Worm (Caenorhabditis elegans) whole organism, early embryonic: ENCODE data around the gene str-247.

ENCODE experiments used
- B0310.2 ChIP-seq: sonication (generic microtip); optimal IDR thresholded peaks from 2 replicates; lab custom pipeline; 2016; ENCODE audit warnings: mild to moderate bottlenecking, missing genetic modification characterization, missing compliant biosample characterization
- F13C5.2 ChIP-seq: sonication (generic microtip); optimal IDR thresholded peaks from 2 replicates; lab custom pipeline; 2017; ENCODE audit warnings: mild to moderate bottlenecking, missing genetic modification characterization, inconsistent platforms, missing compliant biosample characterization
- aly-1 ChIP-seq: sonication (generic microtip); optimal IDR thresholded peaks from 2 replicates; lab custom pipeline; 2016; ENCODE audit warnings: missing genetic modification characterization, missing compliant biosample characterization
- ama-1 ChIP-seq: fragments of 150-350 bp; optimal IDR thresholded peaks from 2 replicates; lab custom pipeline; 2014
- ceh-13 ChIP-seq: fragments of 200-800 bp; sonication (Bioruptor generic); optimal IDR thresholded peaks from 2 replicates; lab custom pipeline; 2018; ENCODE audit warnings: mild to moderate bottlenecking, missing genetic modification characterization, missing compliant biosample characterization
- ceh-36 ChIP-seq: sonication (generic microtip); optimal IDR thresholded peaks from 2 replicates; lab custom pipeline; 2016; ENCODE audit warnings: missing genetic modification characterization, inconsistent platforms, missing compliant biosample characterization
- ets-7 ChIP-seq: sonication (generic microtip); optimal IDR thresholded peaks from 2 replicates; lab custom pipeline; 2016; ENCODE audit warnings: missing genotype, missing genetic modification characterization, missing compliant biosample characterization
- flt-1 ChIP-seq: fragments of 200-800 bp; sonication (Bioruptor generic); IDR thresholded peaks from 2 replicates; pipeline ENCODE4 v1.3.6; 2022; ENCODE audit warnings: missing genetic modification characterization, missing compliant biosample characterization
- hmbx-1 ChIP-seq: sonication (generic microtip); optimal IDR thresholded peaks from 2 replicates; lab custom pipeline; 2016; ENCODE audit warnings: mild to moderate bottlenecking, missing genetic modification characterization, missing compliant biosample characterization
- hmg-4 ChIP-seq: fragments of 200-800 bp; sonication (Bioruptor generic); optimal IDR thresholded peaks from 2 replicates; lab custom pipeline; 2018; ENCODE audit warnings: mild to moderate bottlenecking, missing genetic modification characterization, missing compliant biosample characterization
- hnd-1 ChIP-seq: sonication (generic microtip); optimal IDR thresholded peaks from 2 replicates; lab custom pipeline; 2016; ENCODE audit warnings: missing genetic modification characterization, missing compliant biosample characterization
- pes-1 ChIP-seq: fragments of 200-800 bp; sonication (Bioruptor generic); IDR thresholded peaks from 2 replicates; pipeline ENCODE4 v1.3.6; 2022; ENCODE audit warnings: missing genetic modification reagents, missing genetic modification characterization, missing compliant biosample characterization
- scrt-1 ChIP-seq: fragments of 200-800 bp; sonication (Bioruptor generic); IDR thresholded peaks from 2 replicates; pipeline ENCODE4 v1.3.6; 2022; ENCODE audit warnings: missing genetic modification characterization, missing compliant biosample characterization
- sea-1 ChIP-seq: fragments of 200-800 bp; sonication (Bioruptor generic); conservative IDR thresholded peaks from 2 replicates; pipeline ENCODE4 v1.3.6; 2022; ENCODE audit warnings: missing genetic modification characterization, missing compliant biosample characterization
- tbx-11 ChIP-seq: fragments of 200-800 bp; sonication (Bioruptor generic); IDR thresholded peaks from 2 replicates; pipeline ENCODE4 v1.3.6; 2022; ENCODE audit warnings: missing genetic modification characterization, missing compliant biosample characterization
- tbx-37 ChIP-seq: fragments of 200-800 bp; sonication (Bioruptor generic); conservative IDR thresholded peaks from 2 replicates; pipeline ENCODE4 v1.3.6; 2022; ENCODE audit warnings: missing genetic modification reagents, missing genetic modification characterization, missing compliant biosample characterization
- tra-4 ChIP-seq: sonication (generic microtip); optimal IDR thresholded peaks from 2 replicates; lab custom pipeline; 2017; ENCODE audit warnings: missing genetic modification characterization, missing compliant biosample characterization

str-247 gene

ce11 chrV:3938789-3939188 lies 15.1 kb upstream of the str-247 start, which contains the start of gene cyp-35B1:
Gene cyp-35B1 (plus strand): TSS chrV:3939032.
- TF ChIP-seq sea-1 (GFP tag; lab: Robert Waterston, UW), result no peak
- TF ChIP-seq tbx-37 (GFP tag; lab: Robert Waterston, UW), result no peak
- TF ChIP-seq tra-4 (tag; lab: Kevin White, UChicago), result no peak
- TF ChIP-seq flt-1 (GFP tag; lab: Robert Waterston, UW), result no peak
- TF ChIP-seq hmg-4 (GFP tag; lab: Kevin White, UChicago), result no peak
- no peak for TF ChIP-seq B0310.2
- TF ChIP-seq hnd-1, result no peak
- no peak for TF ChIP-seq F13C5.2 (tag; lab: Kevin White, UChicago)
- TF ChIP-seq ceh-36, result no peak
- TF ChIP-seq ama-1, result no peak
- no peak for TF ChIP-seq aly-1 (tag; lab: Kevin White, UChicago)
- no peak for TF ChIP-seq tbx-11 (GFP tag; lab: Robert Waterston, UW)
- no peak for TF ChIP-seq scrt-1 (GFP tag; lab: Robert Waterston, UW)

DNA sequence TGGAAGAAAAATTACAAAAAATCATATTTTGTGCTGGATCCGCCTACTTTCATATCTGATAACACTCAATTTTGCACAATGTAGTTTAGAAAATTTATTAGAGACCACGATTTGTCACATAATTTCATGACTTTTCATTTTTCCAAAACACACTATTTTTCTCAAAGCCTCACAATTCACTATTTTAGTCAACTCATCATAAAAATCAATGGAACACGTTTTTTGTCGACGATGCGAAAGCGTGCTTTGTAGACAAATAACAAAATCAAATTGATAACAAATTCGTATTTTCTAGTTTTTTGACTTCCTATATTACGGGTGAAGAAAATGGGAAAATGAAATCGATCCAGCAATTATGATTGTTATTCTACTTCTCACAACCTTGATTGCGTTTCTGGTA lies 12.0 kb upstream of the str-247 start, which contains the start of gene cyp-35B2:
cyp-35B2 (plus strand) TSS at position 301 of the 400 bp plus-strand sequence.
- no peak for TF ChIP-seq hmg-4 (GFP tag; lab: Kevin White, UChicago)
- no peak for TF ChIP-seq B0310.2
- no peak for TF ChIP-seq sea-1 (GFP tag; lab: Robert Waterston, UW)
- no peak for TF ChIP-seq tra-4 (tag; lab: Kevin White, UChicago)
- no peak for TF ChIP-seq tbx-37 (GFP tag; lab: Robert Waterston, UW)
- TF ChIP-seq scrt-1 (GFP tag; lab: Robert Waterston, UW), result no peak
- TF ChIP-seq ceh-36, result no peak
- no peak for TF ChIP-seq flt-1 (GFP tag; lab: Robert Waterston, UW)
- TF ChIP-seq hnd-1, result no peak
- TF ChIP-seq aly-1 (tag; lab: Kevin White, UChicago), result no peak
- TF ChIP-seq hmbx-1 (tag; lab: Kevin White, UChicago), result no peak
- TF ChIP-seq ama-1, result no peak
- TF ChIP-seq pes-1 (GFP tag; lab: Robert Waterston, UW), result no peak
- no peak for TF ChIP-seq tbx-11 (GFP tag; lab: Robert Waterston, UW)

DNA sequence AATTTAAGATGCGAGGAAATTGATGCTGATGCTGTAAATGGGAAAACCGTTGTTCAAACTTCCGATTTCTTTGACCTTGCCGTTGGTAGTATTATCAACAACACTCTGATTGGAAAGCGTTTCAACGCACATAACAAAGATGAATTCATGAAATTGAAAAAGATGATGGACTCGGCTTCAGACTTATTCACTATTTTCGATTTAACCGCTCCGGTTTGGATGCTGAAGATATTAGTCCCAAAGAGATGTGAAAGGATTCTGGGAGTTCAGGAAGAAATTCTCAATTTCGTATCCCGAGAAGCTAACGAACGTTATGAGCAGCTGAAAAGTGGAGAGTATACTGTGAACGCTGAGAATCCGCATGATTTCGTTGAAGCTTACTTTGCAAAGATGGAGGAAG lies 10.5 kb upstream of the str-247 start:
- TF ChIP-seq aly-1 (tag; lab: Kevin White, UChicago), result no peak
- no peak for TF ChIP-seq ets-7
- TF ChIP-seq flt-1 (GFP tag; lab: Robert Waterston, UW), result no peak
- TF ChIP-seq hmg-4 (GFP tag; lab: Kevin White, UChicago), result no peak
- no peak for TF ChIP-seq hnd-1
- no peak for TF ChIP-seq pes-1 (GFP tag; lab: Robert Waterston, UW)
- no peak for TF ChIP-seq F13C5.2 (tag; lab: Kevin White, UChicago)
- TF ChIP-seq scrt-1 (GFP tag; lab: Robert Waterston, UW), result no peak
- TF ChIP-seq ama-1, result no peak
- TF ChIP-seq hmbx-1 (tag; lab: Kevin White, UChicago), result no peak
- TF ChIP-seq B0310.2, result no peak
- no peak for TF ChIP-seq ceh-36
- TF ChIP-seq sea-1 (GFP tag; lab: Robert Waterston, UW), result no peak

ce11 chrV:3945053-3945452 lies 8.8 kb upstream of the str-247 start, which contains the start of gene cyp-35B3:
Gene cyp-35B3 (plus strand): TSS chrV:3945353.
- TF ChIP-seq hmg-4 (GFP tag; lab: Kevin White, UChicago) (no peak), B0310.2 (no peak), scrt-1 (GFP tag; lab: Robert Waterston, UW) (no peak), tra-4 (tag; lab: Kevin White, UChicago) (no peak), ceh-13 (GFP tag; lab: Kevin White, UChicago) (no peak), ceh-36 (no peak), ets-7 (no peak), pes-1 (GFP tag; lab: Robert Waterston, UW) (no peak), flt-1 (GFP tag; lab: Robert Waterston, UW) (no peak), ama-1 (no peak), tbx-37 (GFP tag; lab: Robert Waterston, UW) (no peak), hnd-1 (no peak), aly-1 (tag; lab: Kevin White, UChicago) (no peak), hmbx-1 (tag; lab: Kevin White, UChicago) (no peak), F13C5.2 (tag; lab: Kevin White, UChicago) (no peak), sea-1 (GFP tag; lab: Robert Waterston, UW) (no peak), tbx-11 (GFP tag; lab: Robert Waterston, UW) (no peak)

DNA sequence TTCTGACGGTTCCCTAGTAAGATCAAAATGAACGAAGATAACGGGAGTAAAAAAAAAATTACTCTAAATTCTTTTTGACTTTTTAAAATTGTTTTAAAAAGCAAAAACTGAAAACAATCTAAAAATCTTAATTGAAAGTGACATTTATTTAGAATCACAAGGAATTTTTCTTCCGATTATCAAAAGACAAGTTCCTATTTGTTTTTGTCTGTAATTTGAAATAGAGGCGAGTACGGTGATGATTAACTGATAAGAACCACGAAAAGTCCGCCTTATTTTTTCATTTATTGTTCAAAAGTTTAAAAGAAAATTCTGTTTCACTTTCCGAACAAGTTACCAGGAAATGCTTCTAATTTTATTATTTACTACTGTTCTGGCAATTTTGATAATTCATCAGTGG lies 4.1 kb upstream of the str-247 start, which contains the start of gene dach-1:
dach-1 (plus strand) TSS at position 301 of the 400 bp plus-strand sequence.
- no peak for TF ChIP-seq tbx-37 (GFP tag; lab: Robert Waterston, UW)
- no peak for TF ChIP-seq pes-1 (GFP tag; lab: Robert Waterston, UW)
- no peak for TF ChIP-seq ceh-36
- no peak for TF ChIP-seq B0310.2
- no peak for TF ChIP-seq ets-7

DNA sequence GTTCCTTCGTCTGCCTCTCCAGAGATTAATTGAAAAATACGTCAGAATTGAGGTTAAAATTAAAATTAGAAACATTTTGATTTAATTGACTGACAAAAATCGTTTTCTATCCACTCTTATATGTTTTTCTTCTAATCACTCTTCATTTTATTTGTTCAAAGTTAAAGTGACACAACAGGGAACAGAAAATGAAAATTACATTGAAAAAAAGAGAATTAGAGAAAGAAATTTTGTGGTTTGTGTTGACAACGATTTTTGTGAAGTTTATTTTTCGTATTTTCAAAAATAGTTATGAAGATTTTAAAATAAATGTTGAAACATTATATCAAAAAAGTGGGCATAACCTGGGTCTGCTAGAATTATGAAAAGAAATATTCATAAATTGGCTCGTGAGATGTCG lies 3.8 kb downstream of the str-247 start, which contains the start of gene cyp-34A5:
cyp-34A5 (minus strand) TSS at position 101 of the 400 bp plus-strand sequence.
- TF ChIP-seq scrt-1 (GFP tag; lab: Robert Waterston, UW) (no peak), pes-1 (GFP tag; lab: Robert Waterston, UW) (no peak), ceh-36 (no peak), F13C5.2 (tag; lab: Kevin White, UChicago) (no peak), tbx-11 (GFP tag; lab: Robert Waterston, UW) (no peak), ceh-13 (GFP tag; lab: Kevin White, UChicago) (no peak), sea-1 (GFP tag; lab: Robert Waterston, UW) (no peak), ama-1 (no peak), hmg-4 (GFP tag; lab: Kevin White, UChicago) (no peak), tbx-37 (GFP tag; lab: Robert Waterston, UW) (no peak), flt-1 (GFP tag; lab: Robert Waterston, UW) (no peak), tra-4 (tag; lab: Kevin White, UChicago) (no peak), ets-7 (no peak), aly-1 (tag; lab: Kevin White, UChicago) (no peak), hnd-1 (no peak), hmbx-1 (tag; lab: Kevin White, UChicago) (no peak), B0310.2 (no peak)

DNA sequence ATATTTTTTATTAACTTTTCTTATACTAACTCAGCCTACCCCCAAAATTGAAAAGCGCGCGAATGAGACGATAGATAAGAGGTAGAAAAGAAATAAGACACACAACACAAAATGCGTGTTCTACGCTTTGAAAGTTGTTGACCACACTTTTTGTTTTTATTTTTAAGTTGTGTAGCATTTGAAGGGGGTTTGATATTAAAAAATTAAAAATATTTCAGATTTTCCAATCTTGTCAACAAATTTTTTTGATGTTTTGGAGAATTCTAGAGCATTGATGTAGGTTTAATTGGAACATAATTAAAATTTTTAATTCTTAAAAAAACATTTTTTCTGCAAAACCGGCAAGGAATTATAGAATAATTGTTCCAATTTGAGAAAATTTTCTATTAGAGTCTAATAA lies 7.4 kb downstream of the str-247 start, which contains the start of gene cyp-34A6:
cyp-34A6 (minus strand) TSS at position 101 of the 400 bp plus-strand sequence.
- no peak for TF ChIP-seq tbx-37 (GFP tag; lab: Robert Waterston, UW)
- TF ChIP-seq F13C5.2 (tag; lab: Kevin White, UChicago), result no peak
- TF ChIP-seq ceh-36, result no peak
- no peak for TF ChIP-seq ama-1
- no peak for TF ChIP-seq B0310.2
- no peak for TF ChIP-seq tbx-11 (GFP tag; lab: Robert Waterston, UW)
- no peak for TF ChIP-seq scrt-1 (GFP tag; lab: Robert Waterston, UW)
- TF ChIP-seq hmbx-1 (tag; lab: Kevin White, UChicago), result no peak
- no peak for TF ChIP-seq ceh-13 (GFP tag; lab: Kevin White, UChicago)
- TF ChIP-seq hmg-4 (GFP tag; lab: Kevin White, UChicago), result no peak
- TF ChIP-seq ets-7, result no peak
- TF ChIP-seq flt-1 (GFP tag; lab: Robert Waterston, UW), result no peak
